Fruit fly (Drosophila melanogaster) whole organism, wandering third instar larva: ENCODE results near the gene CG43085.

Experiments used
- Dfd ChIP-seq: fragments of >200 bp; optimal IDR thresholded peaks from 2 replicates; lab custom pipeline; 2017; ENCODE audit warnings: missing biosample characterization, missing genetic modification characterization
- Dif ChIP-seq: fragments of 200-275, 200-300 bp; sonication (Bioruptor generic); optimal IDR thresholded peaks from 2 replicates; lab custom pipeline; 2018; ENCODE audit warnings: missing biosample characterization, missing genetic modification characterization; ENCODE audit not compliant: partially characterized antibody
- HLH106 ChIP-seq: fragments of 200-800 bp; optimal IDR thresholded peaks from 3 replicates; lab custom pipeline; 2019; ENCODE audit warnings: missing biosample characterization, mild to moderate bottlenecking, missing genetic modification characterization, moderate library complexity
- Hnf4 ChIP-seq: fragments of 200-800 bp; sonication (Bioruptor generic); optimal IDR thresholded peaks from 2 replicates; lab custom pipeline; 2016; ENCODE audit warnings: missing biosample characterization, mild to moderate bottlenecking, missing genetic modification characterization
- Hr78 ChIP-seq: fragments of >200 bp; optimal IDR thresholded peaks from 2 replicates; lab custom pipeline; 2017; ENCODE audit warnings: missing biosample characterization, missing genetic modification characterization
- Myc ChIP-seq: fragments of >200 bp; optimal IDR thresholded peaks from 2 replicates; lab custom pipeline; 2017
- foxo ChIP-seq, 2 experiments: fragments of 200-800 bp; sonication (Bioruptor generic); optimal IDR thresholded peaks; 2 replicates in 1 of 2; 3 replicates in 1 of 2; lab custom pipeline; 2016 to 2017; ENCODE audit warnings: missing biosample characterization in 2 of 2, missing genetic modification characterization in 2 of 2
- lola ChIP-seq: fragments of >200 bp; optimal IDR thresholded peaks from 2 replicates; lab custom pipeline; 2017; ENCODE audit warnings: missing biosample characterization, missing genetic modification characterization

DNA sequence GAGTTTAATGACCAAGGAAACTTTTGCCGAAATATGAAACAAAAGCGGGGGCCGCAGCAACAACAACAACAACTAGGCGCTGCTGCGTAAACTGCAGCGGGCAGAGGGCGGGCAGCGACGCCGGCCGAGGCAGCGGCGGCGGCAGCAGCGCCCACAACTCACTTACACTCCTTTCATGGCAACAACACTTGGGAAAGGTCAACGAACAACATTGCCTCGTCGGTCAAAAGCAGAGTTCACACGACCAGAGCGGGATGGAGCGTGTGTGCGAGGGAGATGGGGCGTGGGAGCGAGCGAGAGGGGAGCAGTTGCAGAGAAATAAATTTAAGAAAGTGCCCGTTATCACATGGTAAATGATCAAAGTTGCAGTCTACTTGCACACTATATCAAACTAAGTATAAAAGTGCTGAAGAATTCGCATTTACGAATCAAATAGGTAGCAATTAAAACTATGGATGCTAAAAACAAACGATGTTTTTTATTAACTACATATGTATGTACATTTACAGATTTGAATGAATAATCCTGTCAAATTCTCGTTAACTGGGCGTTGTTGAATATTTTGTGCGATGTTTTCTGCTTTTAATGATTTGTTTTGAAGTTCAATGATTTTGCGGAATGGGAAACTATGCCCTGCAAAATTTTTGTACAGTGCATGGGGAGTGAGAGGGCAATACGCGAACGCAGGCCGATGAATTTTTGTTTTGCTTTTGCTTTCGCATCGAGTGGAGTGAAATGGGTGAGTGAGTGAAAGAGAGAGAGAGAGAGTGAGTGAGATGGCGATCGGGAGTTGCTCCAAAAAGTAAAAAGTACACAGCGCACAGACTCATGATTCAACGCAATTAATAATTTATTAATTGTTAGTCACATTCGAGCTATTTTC lies 38.1 kb downstream of the CG43085 start:
- TF ChIP-seq Hr78 (no peak), foxo (GFP tag; optimal IDR thresholded peaks at IDR 0.05; lab: Kevin White, UChicago) (peak in 1 of 2 experiments; percentile 68), lola (no peak), Hnf4 (GFP tag; lab: Kevin White, UChicago) (peak; percentile 21), Dif (no peak), Myc (no peak), Dfd (GFP tag; lab: Kevin White, UChicago) (no peak), HLH106 (tag; lab: Kevin White, UChicago) (peak; percentile 63)
